Worm (Caenorhabditis elegans): ENCODE data around the gene str-92.
A peak's percentile ranks its signal among the peaks of the same experiment; 100 is the strongest.

The str-92 gene

DNA sequence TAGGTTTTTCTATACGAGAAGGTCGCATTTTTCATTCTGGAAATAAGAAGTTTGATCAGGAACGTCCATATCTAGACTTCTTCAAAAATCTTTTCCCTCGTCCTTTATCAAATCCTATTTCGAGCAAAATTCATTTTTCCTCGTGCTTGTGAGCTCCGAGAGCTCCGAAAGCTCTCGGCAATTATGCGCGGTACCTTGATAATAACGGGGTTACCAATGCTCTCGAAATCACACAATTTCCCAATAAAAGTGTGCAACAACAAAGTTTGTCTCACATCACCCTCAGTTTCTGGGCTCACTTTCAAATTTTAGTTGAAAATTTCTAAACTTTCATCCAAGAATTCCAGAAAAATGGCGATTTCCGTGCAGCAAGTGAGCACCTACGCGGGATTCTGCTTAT, 7.9 kb downstream of the str-92 start, which contains the start of gene str-89:
TSS of gene str-89 (plus strand) at position 301 of the 400 bp plus-strand sequence.
- TF ChIP-seq sea-1 (GFP tag; conservative IDR thresholded peaks at IDR 0.05) (no peak), ets-7 (tag; optimal IDR thresholded peaks at IDR 0.05) (no peak), tbx-11 (GFP tag; IDR thresholded peaks at IDR 0.05) (no peak), aly-1 (tag; optimal IDR thresholded peaks at IDR 0.05) (no peak), ceh-13 (GFP tag; optimal IDR thresholded peaks at IDR 0.05) (no peak), scrt-1 (GFP tag; IDR thresholded peaks at IDR 0.05) (no peak), B0310.2 (tag; optimal IDR thresholded peaks at IDR 0.05) (no peak)

DNA sequence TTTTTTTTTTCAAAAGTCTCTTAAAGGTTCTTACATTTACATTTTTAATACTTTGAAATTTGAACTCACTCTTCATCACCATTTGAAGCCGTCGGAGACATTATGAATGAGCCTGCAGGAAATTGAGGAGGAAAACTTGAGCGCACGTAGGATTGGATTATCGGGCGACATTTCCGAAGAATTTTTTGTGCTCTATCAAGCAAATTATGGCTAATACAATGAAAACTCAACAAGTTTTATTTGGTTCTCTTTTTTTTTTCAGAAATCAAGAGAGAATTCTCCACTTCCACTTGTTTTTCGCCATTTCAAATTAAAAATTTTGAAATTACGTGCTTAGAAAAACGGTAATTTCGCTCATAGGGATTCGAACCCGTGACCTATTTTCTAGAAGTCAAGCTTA, 8.8 kb downstream of the str-92 start, which contains the start of gene F59A1.12:
TSS of gene F59A1.12 (minus strand) at position 101 of the 400 bp plus-strand sequence.
- TF ChIP-seq F13C5.2 (tag; optimal IDR thresholded peaks at IDR 0.05) (no peak), ceh-36 (tag; optimal IDR thresholded peaks at IDR 0.05) (no peak), tbx-11 (GFP tag; IDR thresholded peaks at IDR 0.05) (no peak), ama-1 (optimal IDR thresholded peaks at IDR 0.05) (no peak), B0310.2 (tag; optimal IDR thresholded peaks at IDR 0.05) (no peak), hmg-4 (GFP tag; optimal IDR thresholded peaks at IDR 0.05) (no peak)

DNA sequence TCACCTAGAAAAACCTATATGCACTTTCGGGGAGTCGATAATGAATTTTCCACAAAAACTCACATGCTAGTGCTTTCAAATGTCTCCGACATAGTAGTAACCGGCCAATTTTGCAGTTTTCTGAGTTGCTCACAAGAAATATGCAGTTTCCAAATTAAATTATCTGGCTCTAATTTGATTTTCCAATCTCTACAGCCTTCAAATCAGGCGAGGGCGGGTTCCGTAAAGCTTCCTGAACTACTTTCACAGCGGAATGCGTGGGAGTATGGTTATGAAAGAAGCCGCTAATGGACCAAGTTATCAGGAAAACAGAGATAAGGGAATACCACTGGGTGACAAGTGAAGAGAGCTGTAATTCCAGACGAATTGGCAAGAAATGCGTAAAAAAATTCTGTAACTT, 10.5 kb downstream of the str-92 start, which contains the start of gene F59A1.11:
TSS of gene F59A1.11 (minus strand) at position 101 of the 400 bp plus-strand sequence.
- no peak for TF ChIP-seq scrt-1 (GFP tag; IDR thresholded peaks at IDR 0.05)
- TF ChIP-seq pes-1 (GFP tag; IDR thresholded peaks at IDR 0.05) = no peak
- TF ChIP-seq flt-1 (GFP tag; IDR thresholded peaks at IDR 0.05) = no peak
- no peak for TF ChIP-seq ama-1 (optimal IDR thresholded peaks at IDR 0.05)
- no peak for TF ChIP-seq ceh-13 (GFP tag; optimal IDR thresholded peaks at IDR 0.05)
- TF ChIP-seq B0310.2 (tag; optimal IDR thresholded peaks at IDR 0.05) = no peak
- no peak for TF ChIP-seq aly-1 (tag; optimal IDR thresholded peaks at IDR 0.05)
- TF ChIP-seq ets-7 (tag; optimal IDR thresholded peaks at IDR 0.05) = no peak
- TF ChIP-seq hnd-1 (tag; optimal IDR thresholded peaks at IDR 0.05) = no peak
- TF ChIP-seq F13C5.2 (tag; optimal IDR thresholded peaks at IDR 0.05) = no peak
- no peak for TF ChIP-seq hmbx-1 (tag; optimal IDR thresholded peaks at IDR 0.05)
- no peak for TF ChIP-seq ceh-36 (tag; optimal IDR thresholded peaks at IDR 0.05)
- no peak for TF ChIP-seq tbx-11 (GFP tag; IDR thresholded peaks at IDR 0.05)
- TF ChIP-seq hmg-4 (GFP tag; optimal IDR thresholded peaks at IDR 0.05) = no peak
- TF ChIP-seq sea-1 (GFP tag; conservative IDR thresholded peaks at IDR 0.05) = no peak
- no peak for TF ChIP-seq tra-4 (tag; optimal IDR thresholded peaks at IDR 0.05)

DNA sequence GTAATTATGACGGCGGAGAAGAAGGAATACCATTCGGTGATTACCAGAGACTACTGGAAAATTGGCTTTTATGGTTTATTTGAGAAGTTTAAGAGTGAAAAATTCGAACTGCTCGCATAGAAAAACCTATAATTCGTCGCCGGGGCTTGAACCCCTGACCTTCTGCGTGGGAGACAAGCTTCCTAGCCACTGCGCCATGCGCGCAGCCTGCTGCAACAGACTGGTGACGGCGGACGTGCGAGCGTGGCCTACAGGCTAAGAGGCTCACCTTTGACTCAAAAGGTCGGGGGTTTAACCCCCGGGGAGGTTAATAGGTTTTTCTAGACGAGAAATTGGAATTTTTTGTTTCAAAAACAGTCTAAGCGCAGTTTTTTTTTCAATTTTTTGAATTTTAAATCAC, 12.1 kb downstream of the str-92 start:
- TF ChIP-seq sea-1 (GFP tag; conservative IDR thresholded peaks at IDR 0.05) (0 out of 2 replicates have a peak, but pooled peaks have one; percentile 25), ceh-13 (GFP tag; optimal IDR thresholded peaks at IDR 0.05) (no peak)

DNA sequence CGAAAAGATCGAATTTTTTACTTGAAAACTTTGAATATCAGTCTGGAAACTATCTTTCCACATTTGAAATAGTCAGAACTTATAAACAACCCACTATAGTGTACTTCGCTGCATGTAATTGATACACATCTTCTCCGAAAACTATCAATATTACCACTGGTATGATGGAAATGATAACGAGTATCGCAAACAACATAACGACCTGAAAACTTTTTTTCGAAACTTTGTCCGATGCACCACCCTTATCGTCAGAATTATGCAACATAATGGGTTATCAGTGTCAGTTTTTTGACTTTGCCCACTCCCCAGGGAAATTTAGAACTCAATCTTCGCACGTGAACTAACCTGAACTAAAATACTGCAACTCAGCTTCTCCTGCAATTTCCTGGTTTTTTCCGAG, 14.2 kb downstream of the str-92 start:
- no peak for TF ChIP-seq F13C5.2 (tag; optimal IDR thresholded peaks at IDR 0.05)
- no peak for TF ChIP-seq scrt-1 (GFP tag; IDR thresholded peaks at IDR 0.05)
- no peak for TF ChIP-seq hnd-1 (tag; optimal IDR thresholded peaks at IDR 0.05)
- no peak for TF ChIP-seq B0310.2 (tag; optimal IDR thresholded peaks at IDR 0.05)
- no peak for TF ChIP-seq flt-1 (GFP tag; IDR thresholded peaks at IDR 0.05)
- no peak for TF ChIP-seq tbx-37 (GFP tag; conservative IDR thresholded peaks at IDR 0.05)
- no peak for TF ChIP-seq tra-4 (tag; optimal IDR thresholded peaks at IDR 0.05)
- no peak for TF ChIP-seq pes-1 (GFP tag; IDR thresholded peaks at IDR 0.05)
- TF ChIP-seq aly-1 (tag; optimal IDR thresholded peaks at IDR 0.05) = no peak
- TF ChIP-seq ets-7 (tag; optimal IDR thresholded peaks at IDR 0.05) = no peak
- TF ChIP-seq ceh-13 (GFP tag; optimal IDR thresholded peaks at IDR 0.05) = no peak
- TF ChIP-seq tbx-11 (GFP tag; IDR thresholded peaks at IDR 0.05) = no peak
- TF ChIP-seq ceh-36 (tag; optimal IDR thresholded peaks at IDR 0.05) = no peak
- TF ChIP-seq hmbx-1 (tag; optimal IDR thresholded peaks at IDR 0.05) = no peak

DNA sequence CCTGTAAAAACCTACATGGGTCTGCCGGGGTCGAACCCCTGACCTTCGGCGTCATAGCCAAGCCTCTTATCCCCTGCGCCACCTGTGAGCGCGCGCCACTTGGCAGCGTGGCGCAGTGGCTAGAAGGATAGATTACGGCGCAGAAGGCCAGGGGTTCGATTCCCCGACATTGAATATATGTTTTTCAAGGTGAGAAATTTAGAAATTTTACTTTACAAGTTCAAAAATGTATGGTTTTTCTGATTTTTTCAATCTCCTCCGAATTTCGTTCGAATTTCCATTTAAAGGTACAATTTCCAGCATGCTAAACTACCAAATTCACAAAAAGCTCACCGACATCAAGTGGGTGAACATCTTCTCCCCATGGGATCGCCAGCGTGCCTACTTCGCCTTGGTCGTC, 16.4 kb downstream of the str-92 start, which contains the start of gene dgat-2:
TSS of gene dgat-2 (plus strand) at position 301 of the 400 bp plus-strand sequence.
- TF ChIP-seq scrt-1 (GFP tag; IDR thresholded peaks at IDR 0.05) = no peak
- TF ChIP-seq tbx-37 (GFP tag; conservative IDR thresholded peaks at IDR 0.05) = no peak
- TF ChIP-seq hmg-4 (GFP tag; optimal IDR thresholded peaks at IDR 0.05) = no peak
- no peak for TF ChIP-seq tra-4 (tag; optimal IDR thresholded peaks at IDR 0.05)
- TF ChIP-seq ets-7 (tag; optimal IDR thresholded peaks at IDR 0.05) = no peak
- no peak for TF ChIP-seq F13C5.2 (tag; optimal IDR thresholded peaks at IDR 0.05)
- no peak for TF ChIP-seq tbx-11 (GFP tag; IDR thresholded peaks at IDR 0.05)
- TF ChIP-seq aly-1 (tag; optimal IDR thresholded peaks at IDR 0.05) = no peak
- TF ChIP-seq B0310.2 (tag; optimal IDR thresholded peaks at IDR 0.05) = no peak
- TF ChIP-seq sea-1 (GFP tag; conservative IDR thresholded peaks at IDR 0.05) = no peak
- no peak for TF ChIP-seq ama-1 (optimal IDR thresholded peaks at IDR 0.05)
- TF ChIP-seq ceh-36 (tag; optimal IDR thresholded peaks at IDR 0.05) = no peak
- TF ChIP-seq hnd-1 (tag; optimal IDR thresholded peaks at IDR 0.05) = no peak
- TF ChIP-seq pes-1 (GFP tag; IDR thresholded peaks at IDR 0.05) = no peak
- no peak for TF ChIP-seq flt-1 (GFP tag; IDR thresholded peaks at IDR 0.05)
- no peak for TF ChIP-seq ceh-13 (GFP tag; optimal IDR thresholded peaks at IDR 0.05)
- no peak for TF ChIP-seq hmbx-1 (tag; optimal IDR thresholded peaks at IDR 0.05)

DNA sequence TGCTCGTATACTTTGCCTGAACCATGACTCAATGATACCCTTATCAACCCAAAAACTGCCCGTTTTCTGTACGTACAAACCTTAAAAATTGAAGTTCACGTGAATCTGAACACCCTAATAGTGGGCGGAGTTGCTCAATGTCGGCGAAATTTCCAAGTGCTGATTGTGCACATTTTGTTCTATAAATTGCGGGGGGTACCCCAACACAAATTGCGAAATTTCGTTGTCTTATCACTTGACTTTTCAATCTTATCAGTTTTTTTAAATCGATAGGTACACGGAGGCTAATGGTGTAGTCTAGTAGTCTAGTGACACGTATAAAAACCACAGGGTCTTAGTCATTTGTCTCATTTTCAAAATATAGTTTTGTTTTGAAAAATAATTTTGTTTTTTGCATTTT, 17.2 kb downstream of the str-92 start, which contains the start of gene fbxa-108:
TSS of gene fbxa-108 (minus strand) at position 158 of the 400 bp plus-strand sequence.
- no peak for TF ChIP-seq ama-1 (optimal IDR thresholded peaks at IDR 0.05)
- no peak for TF ChIP-seq tbx-37 (GFP tag; conservative IDR thresholded peaks at IDR 0.05)
- TF ChIP-seq hmg-4 (GFP tag; optimal IDR thresholded peaks at IDR 0.05) = no peak
- no peak for TF ChIP-seq scrt-1 (GFP tag; IDR thresholded peaks at IDR 0.05)
- TF ChIP-seq B0310.2 (tag; optimal IDR thresholded peaks at IDR 0.05) = no peak
- no peak for TF ChIP-seq hnd-1 (tag; optimal IDR thresholded peaks at IDR 0.05)
- no peak for TF ChIP-seq pes-1 (GFP tag; IDR thresholded peaks at IDR 0.05)
- no peak for TF ChIP-seq ceh-36 (tag; optimal IDR thresholded peaks at IDR 0.05)
- TF ChIP-seq ets-7 (tag; optimal IDR thresholded peaks at IDR 0.05) = no peak
- no peak for TF ChIP-seq F13C5.2 (tag; optimal IDR thresholded peaks at IDR 0.05)
- TF ChIP-seq tra-4 (tag; optimal IDR thresholded peaks at IDR 0.05) = no peak

DNA sequence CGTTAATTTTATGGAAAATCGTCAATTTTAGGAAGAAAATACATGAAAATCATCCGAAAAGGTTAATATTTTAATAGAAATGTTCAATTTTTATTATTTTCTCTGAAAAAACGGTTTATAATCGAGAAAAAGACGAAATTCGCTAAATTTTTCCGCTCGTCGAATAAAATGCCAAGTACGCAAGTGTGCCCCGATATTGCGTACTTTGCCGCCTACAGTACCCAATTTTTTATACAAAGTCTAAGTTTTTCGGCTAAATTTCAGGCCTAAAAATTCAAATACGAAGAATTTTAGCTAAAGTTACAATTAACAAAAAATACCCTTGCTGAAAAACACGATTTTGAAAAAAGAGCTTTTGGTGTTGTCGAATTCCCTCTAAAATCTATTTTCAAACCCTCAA, 17.6 kb downstream of the str-92 start:
- TF ChIP-seq ama-1 (optimal IDR thresholded peaks at IDR 0.05) (no peak), B0310.2 (tag; optimal IDR thresholded peaks at IDR 0.05) (no peak), tbx-37 (GFP tag; conservative IDR thresholded peaks at IDR 0.05) (no peak)
